Fruit fly (Drosophila melanogaster): Measurements from ENCODE around the gene gish.

DNA sequence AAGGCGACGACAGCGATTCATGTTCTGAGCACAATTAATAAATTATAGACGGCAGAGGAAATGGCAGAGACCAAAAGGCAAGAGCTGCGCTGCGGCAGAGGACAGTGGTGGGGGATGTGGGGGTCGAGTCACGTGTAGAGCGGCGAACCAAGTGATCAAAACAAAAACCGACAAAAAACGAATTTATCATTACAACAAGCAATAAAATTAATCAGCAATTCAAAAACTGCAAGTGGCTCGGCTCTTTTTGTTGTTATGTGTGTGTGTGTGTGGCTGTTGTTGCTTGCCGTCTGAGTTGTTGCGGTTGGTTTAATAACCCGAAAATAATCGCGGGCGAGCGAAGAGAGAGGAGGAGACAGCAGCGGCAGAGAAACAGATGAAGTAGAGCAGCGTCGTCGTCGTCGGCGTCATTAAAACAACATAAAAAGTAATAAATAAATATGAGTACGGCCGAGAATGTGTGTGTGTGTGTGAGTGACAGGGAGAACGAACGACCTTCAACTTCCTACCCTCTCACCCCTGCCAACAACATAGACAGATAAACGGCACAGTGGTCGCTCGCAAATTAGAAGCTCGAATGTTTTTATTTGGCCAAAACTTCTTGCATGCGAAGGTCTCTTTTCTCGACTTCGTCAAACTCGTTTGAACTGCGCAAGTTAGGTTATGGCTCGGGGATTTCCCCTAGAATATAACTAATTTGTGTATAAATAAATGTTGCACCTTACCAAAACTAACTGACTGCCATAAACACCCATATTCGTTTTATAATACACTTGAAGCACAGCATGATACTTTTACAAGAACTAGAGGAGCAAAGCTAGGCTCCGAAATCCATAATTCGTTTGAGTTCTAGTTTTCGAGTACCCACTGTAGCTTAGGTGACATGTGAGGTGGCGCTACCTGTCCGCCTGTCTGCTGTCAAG lies 40.6 kb upstream of the gish start:
- peak; percentile 80 for TF ChIP-seq Eip75B (GFP tag; optimal IDR thresholded peaks at IDR 0.05)
- TF ChIP-seq svp (GFP tag) = peak; percentile 81
- TF ChIP-seq Blimp-1 (GFP tag; optimal IDR thresholded peaks at IDR 0.05) = peak; percentile 3
- TF ChIP-seq CG10631 (GFP tag; optimal IDR thresholded peaks at IDR 0.05) = peak; percentile 73
